Worm (Caenorhabditis elegans) whole organism, midembryonic: ENCODE results near the gene egl-15.

Experiments used
- flt-1 ChIP-seq: fragments of 200-800 bp; sonication (Bioruptor generic); IDR thresholded peaks from 2 replicates; pipeline ENCODE4 v1.3.6; 2022; ENCODE audit warnings: missing genetic modification characterization, missing compliant biosample characterization
- ztf-29 ChIP-seq: fragments of 200-800 bp; sonication (Bioruptor generic); IDR thresholded peaks from 2 replicates; pipeline ENCODE4 v1.3.6; 2022; ENCODE audit warnings: missing genetic modification reagents, missing genetic modification characterization, missing compliant biosample characterization

DNA sequence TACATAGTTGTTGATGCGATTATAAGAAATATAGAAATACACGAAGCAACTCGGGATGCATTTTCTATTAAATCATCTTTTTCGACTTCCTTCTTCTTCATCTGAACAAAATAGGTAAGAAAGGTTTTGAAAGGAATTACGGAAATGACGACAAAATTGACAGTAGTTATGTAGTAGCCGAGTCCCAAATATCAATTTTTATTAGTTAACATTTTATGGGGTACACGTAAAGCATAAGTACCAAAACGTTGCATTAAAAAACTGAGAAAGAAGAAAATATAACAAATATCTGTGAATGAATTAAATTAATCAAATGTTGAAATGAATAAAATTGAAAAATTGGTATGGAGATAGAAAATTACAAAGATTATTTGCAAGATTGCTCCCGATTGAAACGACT is 14.4 kb upstream of the egl-15 start, which contains the start of gene col-177:
- no peak for TF ChIP-seq flt-1 (GFP tag; lab: Robert Waterston, UW)
- no peak for TF ChIP-seq ztf-29 (GFP tag; lab: Robert Waterston, UW)
